Fruit fly (Drosophila melanogaster): ENCODE results near the gene Sulf1.
A peak's percentile ranks its signal among the peaks of the same experiment; 100 is the strongest.

The Sulf1 gene

dm6 chr3R:16336327-16337052, 2.9 kb downstream of the Sulf1 start:
- TF ChIP-seq pan (optimal IDR thresholded peaks at IDR 0.05) (no peak), psq (optimal IDR thresholded peaks at IDR 0.05) (no peak), Dll (optimal IDR thresholded peaks at IDR 0.05) (no peak), usp (GFP tag; optimal IDR thresholded peaks at IDR 0.05) (no peak), EcR (GFP tag; optimal IDR thresholded peaks at IDR 0.05) (no peak), CG8478 (optimal IDR thresholded peaks at IDR 0.05) (no peak)

DNA sequence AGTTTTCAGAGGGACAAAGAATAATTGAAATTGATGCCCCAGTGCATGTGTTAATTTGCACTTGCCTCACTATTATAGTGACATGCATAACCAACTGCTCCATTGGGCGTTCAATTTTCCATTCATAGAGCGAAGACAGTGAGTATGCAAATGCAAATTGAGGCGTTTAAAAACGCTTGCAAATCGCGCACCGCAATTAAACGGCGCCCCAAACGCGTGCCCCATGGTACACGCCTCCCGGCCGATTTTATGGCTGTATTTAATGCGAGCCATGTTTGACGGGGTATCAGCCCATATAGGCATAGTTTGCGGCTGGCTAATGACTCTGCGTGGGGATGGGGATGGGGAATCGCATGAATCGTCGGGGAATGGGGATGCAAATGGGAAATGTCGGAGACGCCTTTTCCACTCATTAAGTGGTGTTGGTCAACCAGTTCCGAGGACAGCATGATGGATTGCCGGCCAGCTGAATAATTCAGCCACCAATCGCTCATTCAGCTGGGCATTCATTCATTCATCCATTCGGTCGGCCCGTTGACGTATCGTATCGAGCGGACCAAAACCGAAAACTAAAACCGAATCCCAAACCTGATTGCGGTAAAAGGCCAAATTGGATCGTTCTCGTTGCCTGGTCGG, 3.8 kb downstream of the Sulf1 start:
- no peak for TF ChIP-seq Dll (optimal IDR thresholded peaks at IDR 0.05)
- TF ChIP-seq EcR (GFP tag; optimal IDR thresholded peaks at IDR 0.05), result no peak
- no peak for TF ChIP-seq pan (optimal IDR thresholded peaks at IDR 0.05)
- TF ChIP-seq psq (optimal IDR thresholded peaks at IDR 0.05), result no peak
- TF ChIP-seq usp (GFP tag; optimal IDR thresholded peaks at IDR 0.05), result no peak
- no peak for TF ChIP-seq CG8478 (optimal IDR thresholded peaks at IDR 0.05)

DNA sequence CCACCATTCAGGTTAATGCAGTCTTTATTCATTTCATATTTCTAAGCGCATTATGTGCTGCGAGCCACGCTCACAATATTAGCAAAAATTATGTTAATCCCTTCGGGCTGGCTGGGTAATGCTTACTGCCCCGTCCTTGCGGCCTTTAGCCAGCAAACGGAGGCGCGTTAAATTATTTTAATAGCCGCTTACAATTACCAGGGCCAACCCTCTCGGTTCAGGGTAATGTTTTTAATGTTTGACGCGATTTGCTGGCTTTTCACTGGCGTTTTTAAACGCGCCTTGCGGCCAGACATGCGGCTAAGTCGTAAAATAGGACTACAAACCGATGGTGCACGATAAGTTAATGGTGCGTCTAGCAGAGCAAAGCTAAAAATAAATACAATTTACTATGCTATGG, 4.6 kb downstream of the Sulf1 start:
- TF ChIP-seq pan (optimal IDR thresholded peaks at IDR 0.05) (no peak), psq (optimal IDR thresholded peaks at IDR 0.05) (no peak), Dll (optimal IDR thresholded peaks at IDR 0.05) (no peak), CG8478 (optimal IDR thresholded peaks at IDR 0.05) (no peak), EcR (GFP tag; optimal IDR thresholded peaks at IDR 0.05) (no peak), usp (GFP tag; optimal IDR thresholded peaks at IDR 0.05) (no peak)

dm6 chr3R:16334329-16334728, 5.0 kb downstream of the Sulf1 start:
- TF ChIP-seq usp (GFP tag; optimal IDR thresholded peaks at IDR 0.05) (no peak), CG8478 (optimal IDR thresholded peaks at IDR 0.05) (no peak), Dll (optimal IDR thresholded peaks at IDR 0.05) (no peak), EcR (GFP tag; optimal IDR thresholded peaks at IDR 0.05) (no peak), psq (optimal IDR thresholded peaks at IDR 0.05) (no peak), pan (optimal IDR thresholded peaks at IDR 0.05) (no peak)

- TF ChIP-seq EcR (GFP tag; optimal IDR thresholded peaks at IDR 0.05) (peak in 1 of 2 experiments; percentile 16), psq (optimal IDR thresholded peaks at IDR 0.05) (no peak)
Measured at dm6 chr3R:16331809-16332343, 7.5 kb downstream of the Sulf1 start.

dm6 chr3R:16329797-16330196, 9.6 kb downstream of the Sulf1 start:
- no peak for TF ChIP-seq CG8478 (optimal IDR thresholded peaks at IDR 0.05)
- TF ChIP-seq Dll (optimal IDR thresholded peaks at IDR 0.05), result no peak
- TF ChIP-seq psq (optimal IDR thresholded peaks at IDR 0.05), result no peak
- no peak for TF ChIP-seq usp (GFP tag; optimal IDR thresholded peaks at IDR 0.05)
- no peak for TF ChIP-seq pan (optimal IDR thresholded peaks at IDR 0.05)
- TF ChIP-seq EcR (GFP tag; optimal IDR thresholded peaks at IDR 0.05), result no peak

DNA sequence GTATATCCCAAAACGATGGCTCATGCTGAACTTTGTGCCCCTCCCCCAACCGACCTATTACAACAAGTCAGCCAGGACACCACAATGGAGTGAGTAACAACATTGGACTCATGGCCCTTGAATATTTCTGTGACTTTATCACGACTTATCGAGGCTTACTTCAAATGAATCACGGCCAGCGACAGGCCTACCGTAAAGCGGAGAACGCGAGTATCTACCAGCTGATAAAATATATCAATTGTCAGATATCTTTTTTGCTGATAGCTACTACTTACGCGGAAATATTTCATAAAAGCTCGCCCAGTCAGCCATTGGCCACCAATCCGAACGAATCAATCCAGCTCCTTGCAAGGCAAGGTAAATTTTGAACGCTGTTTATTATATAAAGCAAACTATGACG, 11.8 kb downstream of the Sulf1 start, which contains the start of gene CG17930:
TSS of gene CG17930 (plus strand) at position 301 of the 400 bp plus-strand sequence.
- TF ChIP-seq EcR (GFP tag; optimal IDR thresholded peaks at IDR 0.05) (no peak), pan (optimal IDR thresholded peaks at IDR 0.05) (no peak), psq (optimal IDR thresholded peaks at IDR 0.05) (no peak), Dll (optimal IDR thresholded peaks at IDR 0.05) (no peak), usp (GFP tag; optimal IDR thresholded peaks at IDR 0.05) (no peak), CG8478 (optimal IDR thresholded peaks at IDR 0.05) (no peak)

DNA sequence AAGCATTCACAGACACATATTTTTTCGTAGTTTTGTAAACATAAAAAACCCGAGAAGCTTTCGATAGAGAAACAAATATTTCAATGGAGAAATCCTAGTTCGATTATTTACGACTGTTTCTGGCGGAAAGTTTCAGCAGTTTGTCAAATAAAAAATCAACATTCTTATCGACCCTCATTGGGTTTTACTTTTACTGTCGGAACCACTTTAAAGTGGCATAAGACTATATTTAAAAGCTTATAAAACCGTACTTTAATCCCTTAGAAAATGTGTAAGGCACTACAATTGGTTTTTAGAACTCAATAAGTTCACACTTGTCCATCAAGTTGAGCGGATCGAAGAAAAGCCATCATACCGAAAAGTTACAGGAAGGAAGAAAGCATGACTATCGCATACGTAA, 14.2 kb downstream of the Sulf1 start, which contains the start of gene CG17929:
TSS of gene CG17929 (plus strand) at position 301 of the 400 bp plus-strand sequence.
- TF ChIP-seq psq (optimal IDR thresholded peaks at IDR 0.05) (no peak), usp (GFP tag; optimal IDR thresholded peaks at IDR 0.05) (no peak), EcR (GFP tag; optimal IDR thresholded peaks at IDR 0.05) (no peak), Dll (optimal IDR thresholded peaks at IDR 0.05) (no peak), pan (optimal IDR thresholded peaks at IDR 0.05) (no peak), CG8478 (optimal IDR thresholded peaks at IDR 0.05) (no peak)

DNA sequence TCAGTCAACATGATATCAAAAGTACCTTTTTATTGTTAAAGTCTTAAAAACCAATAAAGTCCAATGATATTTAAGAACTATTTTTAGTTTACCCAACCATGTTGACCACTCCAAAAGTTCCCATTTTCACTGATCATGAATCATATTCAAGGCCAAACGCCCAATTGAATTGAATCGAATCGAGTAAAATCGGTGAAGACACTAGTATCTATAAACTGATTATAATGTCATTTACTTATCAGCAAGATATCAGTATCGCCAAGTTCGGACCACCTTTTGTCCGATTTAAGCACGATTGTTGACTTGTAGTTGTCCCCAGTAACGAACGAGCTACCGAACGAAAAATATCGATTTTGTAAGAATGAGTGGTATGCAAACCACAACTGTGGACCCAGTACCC, 16.3 kb downstream of the Sulf1 start, which contains the start of gene CG6901:
TSS of gene CG6901 (plus strand) at position 323 of the 400 bp plus-strand sequence.
- TF ChIP-seq Dll (optimal IDR thresholded peaks at IDR 0.05), result no peak
- no peak for TF ChIP-seq usp (GFP tag; optimal IDR thresholded peaks at IDR 0.05)
- TF ChIP-seq EcR (GFP tag; optimal IDR thresholded peaks at IDR 0.05), result no peak
- no peak for TF ChIP-seq psq (optimal IDR thresholded peaks at IDR 0.05)
- no peak for TF ChIP-seq pan (optimal IDR thresholded peaks at IDR 0.05)
- no peak for TF ChIP-seq CG8478 (optimal IDR thresholded peaks at IDR 0.05)

DNA sequence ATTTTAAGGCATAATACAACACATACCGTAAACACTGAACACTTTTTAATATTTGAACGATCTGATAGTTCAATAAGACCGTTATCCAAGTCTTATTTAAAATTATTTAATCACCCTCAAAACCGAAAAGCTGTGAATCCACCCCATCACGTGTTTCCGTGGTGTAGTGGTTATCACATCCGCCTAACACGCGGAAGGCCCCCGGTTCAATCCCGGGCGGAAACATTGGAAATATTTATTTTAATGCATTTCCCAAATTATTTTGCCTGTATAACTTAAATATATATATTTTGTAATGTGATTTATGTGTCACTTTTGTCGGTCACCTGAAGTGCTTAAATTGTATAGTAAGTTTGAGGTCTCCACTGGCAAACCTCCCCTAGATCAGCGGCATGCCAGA, 17.8 kb downstream of the Sulf1 start, which contains the start of gene CG44044:
TSS of gene CG44044 (plus strand) at position 301 of the 400 bp plus-strand sequence.
- TF ChIP-seq psq (optimal IDR thresholded peaks at IDR 0.05), result no peak
- no peak for TF ChIP-seq CG8478 (optimal IDR thresholded peaks at IDR 0.05)
- no peak for TF ChIP-seq Dll (optimal IDR thresholded peaks at IDR 0.05)
- no peak for TF ChIP-seq usp (GFP tag; optimal IDR thresholded peaks at IDR 0.05)
- TF ChIP-seq EcR (GFP tag; optimal IDR thresholded peaks at IDR 0.05), result no peak
- no peak for TF ChIP-seq pan (optimal IDR thresholded peaks at IDR 0.05)

dm6 chr3R:16316747-16317146, 22.6 kb downstream of the Sulf1 start:
- TF ChIP-seq EcR (GFP tag; optimal IDR thresholded peaks at IDR 0.05), result no peak
- no peak for TF ChIP-seq psq (optimal IDR thresholded peaks at IDR 0.05)
- TF ChIP-seq pan (optimal IDR thresholded peaks at IDR 0.05), result no peak
- TF ChIP-seq CG8478 (optimal IDR thresholded peaks at IDR 0.05), result no peak
- no peak for TF ChIP-seq usp (GFP tag; optimal IDR thresholded peaks at IDR 0.05)
- TF ChIP-seq Dll (optimal IDR thresholded peaks at IDR 0.05), result no peak

dm6 chr3R:16310081-16310493, 29.3 kb downstream of the Sulf1 start:
- no peak for TF ChIP-seq usp (GFP tag; optimal IDR thresholded peaks at IDR 0.05)
- TF ChIP-seq EcR (GFP tag; optimal IDR thresholded peaks at IDR 0.05), result no peak
- no peak for TF ChIP-seq psq (optimal IDR thresholded peaks at IDR 0.05)
- TF ChIP-seq pan (optimal IDR thresholded peaks at IDR 0.05), result no peak
- no peak for TF ChIP-seq Dll (optimal IDR thresholded peaks at IDR 0.05)
- TF ChIP-seq CG8478 (optimal IDR thresholded peaks at IDR 0.05), result no peak

Data from whole organism.